Worm (Caenorhabditis elegans): Measurements from ENCODE around the gene Y38C1AA.6.

Y38C1AA.6 gene

DNA sequence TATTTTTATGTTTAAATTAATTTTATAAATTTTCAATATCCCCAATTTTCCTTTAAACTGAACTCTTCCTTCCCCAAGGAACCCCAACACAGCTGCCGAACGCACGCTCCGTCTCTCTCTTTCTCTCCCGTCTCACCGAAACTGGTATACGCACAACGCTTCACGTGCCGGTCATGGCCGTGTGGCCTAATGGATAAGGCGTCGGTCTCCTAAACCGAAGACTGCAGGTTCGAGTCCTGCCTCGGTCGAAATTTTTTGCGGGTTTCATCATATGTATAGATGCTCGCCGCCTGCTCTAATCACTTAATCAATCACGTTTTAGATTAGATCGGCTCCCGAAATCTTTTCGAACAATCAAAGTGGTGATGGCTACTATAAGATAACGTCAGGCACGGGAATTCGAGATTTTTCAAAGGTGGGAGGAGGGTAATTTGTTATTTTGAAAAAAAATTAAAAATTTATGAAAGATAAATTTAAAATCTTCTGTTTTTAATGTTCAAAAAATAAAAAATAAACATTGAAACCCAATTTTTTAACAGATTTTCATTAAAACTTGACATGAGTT is 18.7 kb upstream of the Y38C1AA.6 start (continued):
- peak; percentile 81; the same call in 1 of the 2 replicates for TF ChIP-seq ZK337.2 (GFP tag; IDR thresholded peaks at IDR 0.05)
- no peak for TF ChIP-seq ces-1 (GFP tag; optimal IDR thresholded peaks at IDR 0.05)
- TF ChIP-seq daf-8 (GFP tag; IDR thresholded peaks at IDR 0.05) = no peak

DNA sequence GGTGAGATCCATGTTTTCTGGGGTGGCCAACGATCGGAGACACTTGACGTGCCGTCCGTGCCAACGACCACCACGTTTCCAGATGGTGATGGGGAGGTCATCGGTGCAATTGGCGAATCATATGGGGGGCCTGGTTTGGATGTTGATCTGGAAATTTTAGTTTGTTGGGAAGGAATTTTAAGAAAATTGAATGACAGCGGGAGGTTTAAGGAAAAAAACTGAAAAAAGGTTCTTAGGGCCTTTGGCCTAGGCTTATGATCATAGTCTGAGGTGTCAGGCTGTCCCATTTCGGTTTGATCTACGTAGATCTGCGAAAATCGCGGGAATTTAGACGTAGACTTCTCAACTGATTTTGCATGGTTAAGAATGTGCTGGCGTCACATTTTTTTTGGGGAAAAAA is 14.8 kb upstream of the Y38C1AA.6 start, which contains the start of gene col-99:
TSS of gene col-99 (minus strand) at position 101 of the 400 bp plus-strand sequence.
- TF ChIP-seq zip-11 (GFP tag; IDR thresholded peaks at IDR 0.05) (no peak), unc-62 (GFP tag; optimal IDR thresholded peaks at IDR 0.05 in 1 of 2) (peak in 1 of 2 experiments; percentile 43), unc-62 (tag; optimal IDR thresholded peaks at IDR 0.05) (no peak), lir-3 (tag; optimal IDR thresholded peaks at IDR 0.05) (no peak), spr-1 (tag; optimal IDR thresholded peaks at IDR 0.05) (no peak), hlh-30 (tag; optimal IDR thresholded peaks at IDR 0.05; ENCODE audit: insufficient read depth) (no peak), nhr-76 (tag; optimal IDR thresholded peaks at IDR 0.05) (no peak), aha-1 (tag) (peak; percentile 44), zfp-2 (tag; optimal IDR thresholded peaks at IDR 0.05) (no peak), tra-1 (GFP tag; IDR thresholded peaks at IDR 0.05) (no peak)

DNA sequence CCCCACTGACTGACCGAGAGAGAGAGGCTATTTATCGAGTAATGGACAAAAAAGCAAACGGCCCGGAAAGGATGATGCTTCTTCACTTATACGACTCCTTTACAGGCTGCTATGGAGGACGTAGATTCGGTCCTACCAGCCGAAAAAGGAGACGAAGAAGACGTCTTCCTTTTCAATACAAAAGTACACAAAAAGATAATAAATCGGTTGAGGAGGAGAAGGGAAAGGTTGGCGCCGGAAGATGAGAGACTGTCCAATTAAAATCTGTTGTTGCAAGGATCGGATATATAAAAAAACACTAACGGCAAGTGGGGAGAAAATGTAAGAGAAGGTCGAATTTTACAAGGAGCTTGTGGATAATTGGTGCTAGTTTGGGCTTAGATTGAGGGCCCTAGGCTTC is 13.9 kb upstream of the Y38C1AA.6 start:
- TF ChIP-seq unc-62 (GFP tag; optimal IDR thresholded peaks at IDR 0.05 in 1 of 2) = peak in 1 of 2 experiments; percentile 91
- no peak for TF ChIP-seq unc-62 (tag; optimal IDR thresholded peaks at IDR 0.05)
- TF ChIP-seq aha-1 (tag) = peak; percentile 82
- no peak for TF ChIP-seq aly-2 (tag; optimal IDR thresholded peaks at IDR 0.05)

DNA sequence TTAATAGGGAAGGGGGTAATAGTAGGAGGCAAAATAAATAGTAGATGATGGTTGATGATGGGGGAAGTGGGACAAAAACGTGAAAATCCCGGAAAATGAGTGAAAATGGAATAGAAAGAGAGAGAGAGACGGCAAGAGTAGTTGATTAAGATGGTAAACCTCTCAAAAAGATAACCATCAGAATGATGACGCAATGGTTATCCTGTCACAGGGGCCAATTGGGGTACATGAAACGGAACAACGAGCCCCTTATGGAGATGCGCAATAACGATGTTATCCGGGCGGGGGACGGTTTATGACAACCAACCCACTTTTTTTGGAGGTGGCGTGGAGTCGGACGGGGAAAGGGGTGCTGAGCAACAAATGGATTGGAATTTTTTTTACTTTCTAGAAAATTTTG is 12.8 kb upstream of the Y38C1AA.6 start:
- TF ChIP-seq T20F7.1 (GFP tag; optimal IDR thresholded peaks at IDR 0.05) (no peak), duxl-1 (tag; optimal IDR thresholded peaks at IDR 0.05; ENCODE audit: poor library complexity) (no peak)

DNA sequence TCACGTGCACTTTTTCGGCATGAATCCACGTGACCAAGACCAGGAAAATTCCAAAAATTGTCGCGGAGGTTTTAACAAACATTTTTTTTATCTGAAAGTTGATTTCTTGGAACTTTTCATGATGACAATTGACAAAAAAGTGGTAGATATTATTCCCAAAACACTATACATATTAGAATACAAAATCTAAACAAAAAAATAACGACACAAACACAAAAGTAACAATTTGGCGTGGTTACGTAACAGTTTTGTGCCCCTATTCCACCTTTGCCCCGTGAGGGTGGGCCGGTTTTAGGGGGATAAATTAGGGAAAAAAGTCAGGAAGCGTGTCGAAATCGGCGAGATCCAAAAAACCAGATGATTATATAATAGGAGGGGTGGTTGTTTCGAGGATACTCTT is 4.8 kb upstream of the Y38C1AA.6 start, which contains the start of gene gegf-1:
TSS of gene gegf-1 (minus strand) at position 101 of the 400 bp plus-strand sequence.
- TF ChIP-seq ceh-62 (tag; optimal IDR thresholded peaks at IDR 0.05) (no peak), mdt-29 (GFP tag; IDR thresholded peaks at IDR 0.05) (no peak), dmd-8 (GFP tag; IDR thresholded peaks at IDR 0.05) (no peak), fkh-10 (GFP tag; optimal IDR thresholded peaks at IDR 0.05) (no peak), nhr-41 (GFP tag; IDR thresholded peaks at IDR 0.05) (no peak), aly-2 (tag; optimal IDR thresholded peaks at IDR 0.05) (no peak), ceh-32 (tag; optimal IDR thresholded peaks at IDR 0.05; ENCODE audit: poor library complexity) (no peak), nhr-76 (tag; optimal IDR thresholded peaks at IDR 0.05) (no peak), unc-130 (GFP tag; optimal IDR thresholded peaks at IDR 0.05) (no peak), mdl-1 (tag; optimal IDR thresholded peaks at IDR 0.05) (no peak), lir-3 (tag; optimal IDR thresholded peaks at IDR 0.05) (no peak), sdz-12 (GFP tag; optimal IDR thresholded peaks at IDR 0.05) (no peak), lim-7 (GFP tag; IDR thresholded peaks at IDR 0.05) (no peak), ceh-28 (tag; optimal IDR thresholded peaks at IDR 0.05) (no peak), T20F7.1 (GFP tag; optimal IDR thresholded peaks at IDR 0.05) (no peak), fos-1 (tag; optimal IDR thresholded peaks at IDR 0.05) (no peak), unc-39 (tag; optimal IDR thresholded peaks at IDR 0.05) (no peak), gei-8 (GFP tag; optimal IDR thresholded peaks at IDR 0.05) (no peak)

DNA sequence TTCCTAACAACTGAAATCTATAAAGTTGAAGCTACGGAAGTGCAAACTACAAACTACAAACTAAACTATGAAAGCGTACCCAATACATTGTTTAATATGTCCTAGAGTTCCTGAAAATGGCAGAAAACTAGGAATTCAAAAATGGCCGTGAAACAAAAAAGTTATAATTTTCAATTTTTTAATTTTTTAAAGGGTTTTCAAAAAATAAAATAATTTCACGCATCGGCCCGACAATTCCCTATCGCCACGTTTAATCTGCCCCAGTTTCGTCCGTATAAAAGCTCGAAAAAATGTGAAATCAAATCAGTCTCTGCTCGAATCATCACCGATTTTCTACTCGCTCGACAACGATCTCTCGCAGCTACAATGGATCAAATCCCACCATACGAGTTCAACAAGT is 4.0 kb upstream of the Y38C1AA.6 start, which contains the start of gene Y38C1AA.7:
TSS of gene Y38C1AA.7 (plus strand) at position 301 of the 400 bp plus-strand sequence.
- TF ChIP-seq ceh-82 (tag; optimal IDR thresholded peaks at IDR 0.05) (no peak), arid-1 (GFP tag; conservative IDR thresholded peaks at IDR 0.05) (no peak), lin-13 (GFP tag; optimal IDR thresholded peaks at IDR 0.05) (no peak), unc-39 (tag; optimal IDR thresholded peaks at IDR 0.05) (no peak), zip-2 (tag; optimal IDR thresholded peaks at IDR 0.05) (no peak), ceh-62 (tag; optimal IDR thresholded peaks at IDR 0.05) (no peak), dve-1 (tag; optimal IDR thresholded peaks at IDR 0.05; ENCODE audit: insufficient read depth) (no peak), daf-16 (GFP tag; optimal IDR thresholded peaks at IDR 0.05) (no peak), daf-16 (tag; optimal IDR thresholded peaks at IDR 0.05) (no peak), daf-8 (GFP tag; IDR thresholded peaks at IDR 0.05) (no peak), ceh-44 (GFP tag; IDR thresholded peaks at IDR 0.05) (no peak), fkh-10 (GFP tag; optimal IDR thresholded peaks at IDR 0.05) (no peak), nhr-6 (tag; optimal IDR thresholded peaks at IDR 0.05) (no peak)
